Worm (Caenorhabditis elegans): Measurements from ENCODE around the gene T02G5.15.
A peak's percentile ranks its signal among the peaks of the same experiment; 100 is the strongest.

The T02G5.15 gene

DNA sequence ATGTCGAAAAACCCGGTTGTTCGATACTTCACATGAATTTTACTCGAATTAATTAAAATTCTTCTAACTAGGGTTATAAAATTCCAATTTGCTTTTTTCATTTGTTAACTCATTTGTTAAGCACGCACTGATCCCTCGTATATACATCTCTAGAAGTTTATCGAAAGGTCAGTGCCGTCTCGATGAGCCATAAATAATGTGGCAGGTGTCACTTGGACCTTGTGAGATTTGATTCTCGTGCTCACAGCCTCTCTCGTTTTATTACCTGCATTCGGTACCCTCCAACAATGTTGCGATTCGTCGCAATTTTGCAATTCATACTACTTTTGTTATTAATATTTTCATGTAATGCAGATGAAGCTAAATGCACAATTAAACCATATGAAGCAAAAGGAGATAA is 32.2 kb downstream of the T02G5.15 start, which contains the start of gene spon-1:
TSS of gene spon-1 (plus strand) at position 208 of the 400 bp plus-strand sequence.
- TF ChIP-seq unc-55 (GFP tag; optimal IDR thresholded peaks at IDR 0.05) (peak; percentile 54), elt-4 (tag; optimal IDR thresholded peaks at IDR 0.05) (no peak)

DNA sequence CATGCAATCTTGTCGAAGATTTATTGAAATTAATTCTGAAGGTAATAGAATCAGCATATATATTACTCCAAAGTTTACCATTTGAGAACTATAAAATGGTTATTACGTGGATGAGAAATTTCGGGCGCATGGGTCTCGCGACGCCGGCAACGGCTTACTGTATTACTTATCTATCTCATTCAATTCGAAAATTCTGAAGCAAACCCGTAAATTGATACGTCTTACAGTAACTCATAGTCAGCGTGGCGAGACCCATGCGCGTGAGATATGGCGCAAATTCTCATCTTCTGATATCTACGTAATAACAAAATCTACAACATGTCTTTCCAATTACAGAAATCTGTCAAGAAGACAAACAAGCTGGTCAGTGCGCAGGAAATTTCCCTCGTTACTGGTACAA is 35.4 kb downstream of the T02G5.15 start:
- TF ChIP-seq unc-55 (GFP tag; optimal IDR thresholded peaks at IDR 0.05) (no peak), sox-4 (tag; optimal IDR thresholded peaks at IDR 0.05) (no peak), unc-42 (tag; optimal IDR thresholded peaks at IDR 0.05) (no peak), tbx-2 (tag; optimal IDR thresholded peaks at IDR 0.05) (no peak), K02D7.2 (tag; optimal IDR thresholded peaks at IDR 0.05) (no peak), dve-1 (tag; optimal IDR thresholded peaks at IDR 0.05) (no peak), pros-1 (tag; optimal IDR thresholded peaks at IDR 0.05) (no peak), hlh-6 (tag; optimal IDR thresholded peaks at IDR 0.05) (no peak), ceh-45 (GFP tag; IDR thresholded peaks at IDR 0.05) (no peak), fax-1 (tag; optimal IDR thresholded peaks at IDR 0.05) (no peak)

DNA sequence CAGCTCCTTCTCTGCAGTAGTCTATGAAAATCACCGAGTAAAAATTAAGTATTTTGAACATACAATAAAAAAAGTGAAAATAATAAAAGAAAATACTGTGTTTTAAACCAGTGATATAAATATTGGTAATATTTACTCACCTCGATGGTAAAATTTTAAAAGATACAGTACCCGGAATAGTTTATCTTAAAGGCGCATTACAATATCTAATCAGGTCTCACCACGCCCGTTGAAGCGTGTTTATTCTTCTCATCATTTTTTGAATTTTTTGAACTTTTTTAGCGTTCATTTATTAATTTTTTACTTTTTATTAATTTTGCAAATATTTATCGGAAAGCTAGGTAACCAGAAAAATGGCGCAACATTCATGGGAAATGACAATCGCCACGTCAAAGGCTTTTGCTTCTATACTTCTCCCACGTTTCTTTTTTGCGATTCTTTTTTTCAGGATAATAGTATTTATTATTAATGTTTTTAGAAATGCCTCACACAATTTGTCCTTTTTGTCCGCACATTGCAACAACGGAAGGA is 37.7 kb downstream of the T02G5.15 start, which contains the start of gene F10E7.2:
TSS of gene F10E7.2 (plus strand) at position 481 of the 531 bp plus-strand sequence.
- TF ChIP-seq syd-9 (tag; optimal IDR thresholded peaks at IDR 0.05) (no peak), hlh-15 (tag; optimal IDR thresholded peaks at IDR 0.05) (no peak), npax-4 (tag; optimal IDR thresholded peaks at IDR 0.05) (no peak), ets-4 (tag; optimal IDR thresholded peaks at IDR 0.05) (no peak), tbx-2 (tag; optimal IDR thresholded peaks at IDR 0.05) (no peak), fax-1 (tag; optimal IDR thresholded peaks at IDR 0.05) (no peak), pha-2 (tag; optimal IDR thresholded peaks at IDR 0.05) (no peak), ahr-1 (tag; optimal IDR thresholded peaks at IDR 0.05) (no peak), unc-55 (GFP tag; optimal IDR thresholded peaks at IDR 0.05) (no peak), pros-1 (tag; optimal IDR thresholded peaks at IDR 0.05) (no peak)

DNA sequence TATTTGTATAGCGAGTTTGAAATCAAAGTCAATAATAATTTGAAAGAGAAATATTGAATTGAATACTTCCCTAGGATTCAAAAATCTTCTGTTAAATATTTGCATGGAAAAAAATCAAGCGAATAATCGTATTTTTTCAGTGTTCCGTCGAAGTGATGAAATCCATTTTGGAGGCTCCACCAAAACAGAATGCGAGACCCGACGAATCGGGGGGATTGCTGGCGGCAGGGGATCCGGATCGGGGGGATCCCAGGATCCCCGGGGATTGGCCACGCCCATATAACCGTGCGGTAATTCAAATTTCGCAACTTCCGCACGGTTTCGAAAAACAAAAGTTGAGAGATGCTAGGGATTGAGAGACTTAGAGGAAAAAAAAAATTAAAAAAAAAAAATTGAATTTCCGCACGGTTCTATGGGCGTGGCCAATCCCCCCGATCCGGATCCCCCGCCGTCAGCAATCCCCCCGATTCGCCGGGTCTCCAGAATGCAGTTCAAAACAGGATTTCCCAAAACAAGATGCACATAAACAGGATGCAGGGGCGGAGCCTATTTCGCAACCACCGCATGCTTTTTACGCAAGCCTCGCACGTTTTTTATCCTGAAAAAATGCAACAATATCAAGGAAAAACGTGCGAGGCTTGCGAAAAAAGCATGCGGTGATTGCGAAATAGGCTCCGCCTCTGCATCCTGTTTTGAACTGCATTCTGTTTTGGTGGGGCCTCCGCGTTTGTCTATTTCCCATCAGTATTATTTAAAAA is 38.7 kb downstream of the T02G5.15 start, which contains the start of gene F10E7.11:
TSS of gene F10E7.11 (minus strand) at position 232 of the 758 bp plus-strand sequence.
- TF ChIP-seq tbx-2 (tag; optimal IDR thresholded peaks at IDR 0.05) (peak; percentile 59), zip-5 (tag; optimal IDR thresholded peaks at IDR 0.05) (peak; percentile 29), ceh-31 (tag; optimal IDR thresholded peaks at IDR 0.05) (peak; percentile 25), ref-2 (tag; optimal IDR thresholded peaks at IDR 0.05) (peak; percentile 23), C08G9.2 (tag; optimal IDR thresholded peaks at IDR 0.05) (peak; percentile 9), ceh-22 (tag; optimal IDR thresholded peaks at IDR 0.05) (no peak), ceh-34 (tag; optimal IDR thresholded peaks at IDR 0.05) (peak; percentile 16), ceh-45 (GFP tag; IDR thresholded peaks at IDR 0.05) (no peak)

DNA sequence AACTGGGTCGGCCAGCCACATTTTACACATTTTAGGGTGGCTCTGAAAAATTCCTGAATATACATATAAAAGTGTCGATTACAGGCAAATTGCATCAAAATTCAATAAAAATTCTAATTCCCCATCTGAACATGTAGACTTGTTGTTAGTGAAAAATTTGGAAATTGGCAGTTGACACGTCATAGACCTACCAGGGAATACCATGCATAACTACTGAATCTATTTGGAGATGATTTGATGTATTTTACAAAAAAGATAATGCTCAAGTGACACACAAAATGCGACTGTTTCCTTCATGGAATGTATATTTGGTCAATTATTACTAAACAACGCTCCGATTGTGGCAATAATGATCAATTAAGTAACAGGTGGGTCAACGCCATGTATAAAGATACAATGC is 42.3 kb downstream of the T02G5.15 start, which contains the start of gene F10E7.1:
TSS of gene F10E7.1 (plus strand) at position 301 of the 400 bp plus-strand sequence.
- TF ChIP-seq nhr-232 (tag; optimal IDR thresholded peaks at IDR 0.05) (no peak), gmeb-2 (tag; optimal IDR thresholded peaks at IDR 0.05) (no peak), nfya-1 (tag; optimal IDR thresholded peaks at IDR 0.05) (no peak), che-1 (tag; optimal IDR thresholded peaks at IDR 0.05) (no peak), fax-1 (tag; optimal IDR thresholded peaks at IDR 0.05) (no peak), eyg-1 (tag; optimal IDR thresholded peaks at IDR 0.05) (no peak), ahr-1 (tag; optimal IDR thresholded peaks at IDR 0.05) (no peak), pax-1 (tag; optimal IDR thresholded peaks at IDR 0.05) (no peak), rnt-1 (tag; optimal IDR thresholded peaks at IDR 0.05) (no peak), ceh-2 (tag; optimal IDR thresholded peaks at IDR 0.05) (no peak), pat-9 (tag; optimal IDR thresholded peaks at IDR 0.05) (no peak), pqm-1 (tag; optimal IDR thresholded peaks at IDR 0.05) (no peak), nhr-11 (tag; optimal IDR thresholded peaks at IDR 0.05) (no peak), hlh-15 (tag; optimal IDR thresholded peaks at IDR 0.05) (no peak), ceh-34 (tag; optimal IDR thresholded peaks at IDR 0.05) (no peak)
